Worm (Caenorhabditis elegans) whole organism, dauer: ENCODE measurements around the gene idpp-1.

Experiments used
- unc-62 ChIP-seq: sonication (generic microtip); optimal IDR thresholded peaks from 2 replicates; lab custom pipeline; 2017; ENCODE audit warnings: missing biosample characterization, missing genetic modification reagents, missing genetic modification characterization

The idpp-1 gene

DNA sequence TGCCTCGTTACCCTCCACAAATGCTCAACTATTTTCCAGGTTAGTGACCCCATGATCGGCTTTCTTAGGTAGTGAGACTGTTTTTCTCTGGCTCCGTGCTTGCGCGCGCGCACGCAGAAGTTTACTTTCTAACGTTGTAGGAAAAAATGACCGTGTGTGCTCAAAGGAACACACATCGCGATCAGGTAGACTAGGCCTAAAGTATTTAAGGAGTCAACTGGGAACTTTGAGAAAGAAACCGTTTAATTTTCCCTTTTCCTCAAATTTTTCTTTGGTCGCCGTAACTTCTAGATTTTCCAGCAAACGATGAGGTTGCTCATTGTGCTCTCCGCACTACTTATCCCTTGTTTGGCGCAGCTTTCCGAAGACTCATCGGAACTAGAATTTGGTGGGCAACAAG is at the start of gene idpp-1:
idpp-1 (plus strand) TSS at position 301 of the 400 bp plus-strand sequence.
- no peak for TF ChIP-seq unc-62 (GFP tag; lab: Kevin White, UChicago)

DNA sequence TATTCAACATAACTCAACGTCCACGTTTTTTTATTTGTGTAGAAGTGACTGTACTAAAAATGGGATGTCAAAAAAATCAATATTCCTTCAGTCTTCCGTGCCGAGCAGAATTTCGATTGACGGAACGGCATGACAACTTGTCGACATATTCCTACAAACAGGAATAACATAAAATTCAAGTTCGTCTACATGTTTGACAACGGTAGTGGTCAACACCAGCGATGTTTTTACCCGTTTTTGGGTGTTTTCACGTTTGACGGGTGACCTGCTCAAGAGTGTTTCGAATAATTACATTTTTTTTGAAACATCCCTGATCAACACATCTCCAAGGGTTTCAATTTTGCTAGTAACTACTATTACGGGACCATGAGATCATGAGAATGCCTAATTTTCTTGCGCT is 48.5 kb upstream of the idpp-1 start, which contains the start of gene W02B3.7:
W02B3.7 (minus strand) TSS at position 101 of the 400 bp plus-strand sequence.
- no peak for TF ChIP-seq unc-62 (GFP tag; lab: Kevin White, UChicago)

DNA sequence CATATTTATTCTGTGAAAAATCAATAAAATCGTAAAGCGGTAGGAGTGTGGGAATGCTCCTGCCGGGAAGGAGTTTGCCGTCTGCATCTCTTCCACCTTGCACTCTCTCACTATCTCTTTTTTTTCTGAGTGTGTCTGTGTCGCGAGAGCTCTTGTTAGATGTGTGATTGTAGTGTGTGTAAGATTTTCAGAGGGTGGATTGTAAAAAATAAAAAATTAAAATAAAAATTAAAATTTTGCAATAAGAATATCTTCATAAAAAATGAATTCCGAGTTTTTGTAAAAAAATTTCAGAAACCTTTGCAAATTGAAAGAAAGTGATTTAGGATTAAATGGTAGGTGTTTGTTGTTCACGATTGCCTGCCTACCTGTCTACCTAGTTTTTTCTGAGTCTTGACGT is 44.1 kb upstream of the idpp-1 start, which contains the start of gene sel-15:
sel-15 (minus strand) TSS at position 101 of the 400 bp plus-strand sequence.
- no peak for TF ChIP-seq unc-62 (GFP tag; lab: Kevin White, UChicago)

DNA sequence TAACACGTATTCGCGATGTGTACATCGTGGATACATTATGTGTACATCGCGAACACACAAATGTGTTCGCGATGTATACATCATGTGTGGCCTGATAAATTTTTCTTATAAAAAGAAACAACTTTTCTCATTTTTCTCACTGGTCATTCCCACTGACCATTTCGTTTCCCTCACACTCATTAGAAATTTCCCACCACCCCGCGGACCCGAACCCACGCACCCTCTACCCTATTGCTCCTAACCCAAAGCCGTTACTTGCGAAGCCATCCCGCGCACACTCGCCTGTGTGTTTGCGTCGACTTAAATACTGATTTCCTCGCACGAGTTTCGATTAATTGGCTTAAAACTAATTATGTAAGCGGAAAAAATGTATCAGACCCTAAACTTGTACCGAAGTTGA is 41.7 kb upstream of the idpp-1 start:
- TF ChIP-seq unc-62 (GFP tag; lab: Kevin White, UChicago) = no peak

ce11 chrIII:710042-710441 is 30.4 kb upstream of the idpp-1 start:
- no peak for TF ChIP-seq unc-62 (GFP tag; lab: Kevin White, UChicago)

ce11 chrIII:724819-725218 is 15.7 kb upstream of the idpp-1 start, which contains the start of gene flp-24:
Gene flp-24, plus strand, starts transcription at chrIII:725119.
- no peak for TF ChIP-seq unc-62 (GFP tag; lab: Kevin White, UChicago)

DNA sequence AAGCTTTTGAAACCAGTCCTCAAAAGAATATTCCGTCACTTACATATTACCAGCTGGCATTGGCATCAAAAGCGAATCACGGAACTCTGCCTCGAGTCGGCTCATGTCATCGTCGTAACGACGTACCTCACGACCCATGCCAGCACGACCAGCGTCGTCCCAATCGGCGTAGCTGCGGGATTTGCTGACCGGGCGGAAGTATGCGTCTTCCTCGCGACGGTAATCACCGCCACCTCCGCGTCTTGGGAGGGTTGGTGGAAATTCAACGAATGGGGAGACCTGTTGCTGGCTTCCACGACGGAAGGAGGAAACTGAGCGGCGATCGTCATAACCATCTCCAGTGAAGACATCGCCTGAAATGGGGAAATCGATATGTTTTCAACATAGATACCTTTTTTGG is 12.4 kb upstream of the idpp-1 start:
- TF ChIP-seq unc-62 (GFP tag; lab: Kevin White, UChicago) = no peak

DNA sequence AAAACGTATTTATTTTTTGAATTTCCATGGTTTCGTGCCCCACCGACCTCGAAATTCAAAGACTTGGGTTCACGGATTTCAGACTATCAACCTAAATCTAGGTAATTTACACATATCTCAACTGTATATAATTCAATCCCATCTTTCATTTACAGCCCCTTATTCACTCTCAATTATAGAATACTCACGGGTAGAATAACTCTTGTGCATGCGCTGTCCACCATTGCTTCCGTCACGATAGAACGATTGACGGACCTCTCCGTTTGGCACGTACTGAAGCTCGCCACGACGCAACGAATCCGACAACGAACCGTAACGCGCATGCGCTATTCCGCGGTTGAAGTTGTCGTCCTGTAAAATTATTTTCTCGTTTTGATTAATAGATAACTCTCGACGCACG is 11.8 kb upstream of the idpp-1 start:
- no peak for TF ChIP-seq unc-62 (GFP tag; lab: Kevin White, UChicago)

- no peak for TF ChIP-seq unc-62 (GFP tag; lab: Kevin White, UChicago)
These were observed 4.0 kb downstream of the idpp-1 start for ce11 chrIII:744459-744858.

- no peak for TF ChIP-seq unc-62 (GFP tag; lab: Kevin White, UChicago)
These were observed 8.3 kb downstream of the idpp-1 start for ce11 chrIII:748782-749181.

DNA sequence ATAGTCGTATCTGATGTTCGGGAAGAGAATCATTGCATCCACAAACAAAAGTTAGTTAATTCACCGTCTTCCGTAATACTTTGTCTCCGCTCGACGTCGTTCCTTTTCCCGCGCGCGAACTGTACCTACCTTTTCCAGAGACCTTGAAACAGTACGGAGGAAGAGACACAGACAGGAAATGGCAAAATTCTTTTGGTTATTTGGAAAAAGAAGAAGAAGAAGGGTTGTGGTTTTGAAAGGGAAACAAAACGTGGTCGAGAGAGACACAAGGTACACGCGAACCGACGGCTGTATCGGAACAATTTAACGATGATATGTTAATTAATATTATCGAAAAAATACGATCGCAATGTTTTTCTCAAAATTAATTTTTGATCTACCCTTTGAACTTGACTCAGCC is 9.5 kb downstream of the idpp-1 start:
- TF ChIP-seq unc-62 (GFP tag; lab: Kevin White, UChicago) = no peak

DNA sequence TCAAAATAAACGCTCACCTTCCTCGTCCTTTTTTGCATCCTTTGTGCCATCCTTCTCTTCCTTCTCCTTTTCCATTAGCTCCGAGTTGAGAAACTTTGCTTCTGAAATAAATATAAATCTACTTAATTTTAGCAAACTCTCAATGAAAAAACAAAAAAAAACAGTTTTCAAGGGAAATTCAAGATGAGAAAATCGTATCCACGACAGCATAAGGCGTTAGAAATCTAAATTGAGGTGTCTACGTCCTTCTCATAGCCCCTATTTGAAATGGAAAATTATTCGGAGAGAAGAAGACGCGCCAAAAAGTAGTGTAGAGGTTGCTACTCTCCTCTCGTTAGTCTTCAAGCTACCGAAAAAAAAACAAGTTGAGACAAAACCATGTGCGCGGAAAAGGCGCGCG is 11.8 kb downstream of the idpp-1 start, which contains the start of gene pat-12:
pat-12 (minus strand) TSS at position 101 of the 400 bp plus-strand sequence.
- no peak for TF ChIP-seq unc-62 (GFP tag; lab: Kevin White, UChicago)

ce11 chrIII:754371-754770 is 13.9 kb downstream of the idpp-1 start:
- no peak for TF ChIP-seq unc-62 (GFP tag; lab: Kevin White, UChicago)

ce11 chrIII:757981-758380 is 17.5 kb downstream of the idpp-1 start, which contains the start of gene T17H7.7:
Gene T17H7.7, minus strand, starts transcription at chrIII:758081.
- TF ChIP-seq unc-62 (GFP tag; lab: Kevin White, UChicago) = no peak

ce11 chrIII:759675-760074 is 19.2 kb downstream of the idpp-1 start:
- no peak for TF ChIP-seq unc-62 (GFP tag; lab: Kevin White, UChicago)

DNA sequence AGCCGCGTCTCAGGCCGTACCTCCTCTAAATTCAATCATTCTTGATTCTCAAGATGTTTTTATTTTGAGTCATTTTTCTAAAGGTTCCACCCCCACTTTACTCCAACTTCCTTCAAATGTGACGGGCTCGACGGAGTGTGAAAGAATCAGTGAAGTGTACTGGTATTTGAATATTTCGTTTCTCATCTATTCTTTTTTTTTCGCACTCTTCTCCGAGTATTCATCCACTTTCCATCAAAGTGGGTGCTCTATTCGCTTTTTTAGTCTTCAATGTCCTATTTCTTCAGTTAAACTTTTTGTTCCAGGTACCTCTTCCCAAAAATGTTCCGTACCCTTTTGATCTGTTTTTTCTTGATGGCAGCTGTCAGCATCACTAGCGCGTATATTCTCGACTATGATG is 21.0 kb downstream of the idpp-1 start, which contains the start of gene nlp-52:
nlp-52 (plus strand) TSS at position 301 of the 400 bp plus-strand sequence.
- TF ChIP-seq unc-62 (GFP tag; lab: Kevin White, UChicago) = no peak

- TF ChIP-seq unc-62 (GFP tag; lab: Kevin White, UChicago) = no peak
These were observed 22.0 kb downstream of the idpp-1 start for ce11 chrIII:762508-762907.

ce11 chrIII:764404-764803 is 23.9 kb downstream of the idpp-1 start:
- no peak for TF ChIP-seq unc-62 (GFP tag; lab: Kevin White, UChicago)
